Fruit fly (Drosophila melanogaster) whole organism: Measurements from ENCODE around the gene CG32344.

ENCODE experiments used
- CG8478 ChIP-seq: fragments of >200 bp; optimal IDR thresholded peaks from 2 replicates; lab custom pipeline; 2018; ENCODE audit warnings: inconsistent platforms
- Dll ChIP-seq: fragments of >200 bp; optimal IDR thresholded peaks from 2 replicates; lab custom pipeline; 2017
- EcR ChIP-seq, 2 experiments: fragments of >200 bp; optimal IDR thresholded peaks; 2 replicates each; lab custom pipeline; 2017; ENCODE audit warnings: missing biosample characterization in 2 of 2, missing genetic modification characterization in 2 of 2, missing genetic modification reagents in 2 of 2
- pan ChIP-seq: fragments of >200 bp; optimal IDR thresholded peaks from 2 replicates; lab custom pipeline; 2017
- psq ChIP-seq: fragments of >200 bp; optimal IDR thresholded peaks from 2 replicates; lab custom pipeline; 2017
- usp ChIP-seq: fragments of >200 bp; optimal IDR thresholded peaks from 2 replicates; lab custom pipeline; 2017; ENCODE audit warnings: missing biosample characterization, missing genetic modification characterization, mixed read lengths

DNA sequence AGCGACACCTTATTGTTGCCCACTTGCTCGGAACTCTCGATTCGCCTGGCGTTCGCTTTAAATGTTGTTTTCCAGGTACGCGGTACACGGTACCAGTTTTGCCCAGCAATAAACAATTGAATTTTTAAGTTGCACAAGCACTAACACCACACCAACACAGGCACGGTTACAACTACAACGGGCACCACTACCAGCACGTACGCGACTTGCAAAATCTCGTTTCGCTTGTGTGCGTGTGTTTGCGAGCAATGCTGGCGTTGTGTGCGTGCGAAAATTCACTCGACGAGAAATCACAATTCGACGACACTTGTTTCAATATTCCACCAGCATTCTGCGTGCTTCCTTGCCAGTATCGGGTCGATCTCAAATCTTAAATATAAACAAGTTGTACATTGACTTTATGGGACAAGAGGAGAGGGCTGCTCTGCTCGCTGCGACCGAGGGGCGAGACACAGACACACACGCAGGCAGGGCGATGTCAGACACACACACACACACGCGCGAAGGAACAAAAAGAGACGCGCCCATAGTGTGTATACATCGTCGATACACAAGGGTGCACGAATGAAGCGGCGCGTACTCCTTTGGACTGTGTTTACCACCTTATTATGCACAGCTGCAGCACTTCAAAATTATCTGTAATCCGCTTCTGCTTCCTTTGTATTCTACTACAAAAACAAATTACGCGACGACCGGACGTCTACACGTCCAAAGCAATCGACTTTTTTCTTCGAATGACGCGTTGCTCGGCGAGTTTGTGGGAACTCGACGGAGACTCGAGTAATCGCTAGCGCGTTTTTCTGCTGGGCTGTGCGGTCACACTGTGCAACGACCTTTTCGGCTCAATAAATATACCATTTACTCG, 5.1 kb downstream of the CG32344 start, which contains the start of gene fwd:
- TF ChIP-seq EcR (GFP tag; optimal IDR thresholded peaks at IDR 0.05; lab: Kevin White, UChicago) (no peak), psq (lab: Kevin White, UChicago) (no peak), usp (no peak), pan (no peak), CG8478 (lab: Kevin White, UChicago) (peak; percentile 88), Dll (lab: Kevin White, UChicago) (no peak)
